Fruit fly (Drosophila melanogaster) whole organism: ENCODE measurements around the gene Rok.

Source experiments
- Dll ChIP-seq: fragments of >200 bp; optimal IDR thresholded peaks from 2 replicates; lab custom pipeline; 2017
- pan ChIP-seq: fragments of >200 bp; optimal IDR thresholded peaks from 2 replicates; lab custom pipeline; 2017

dm6 chrX:16651625-16652024 is 14.4 kb upstream of the Rok start:
- no peak for TF ChIP-seq Dll (lab: Kevin White, UChicago)
- TF ChIP-seq pan (lab: Kevin White, UChicago) = no peak
